Worm (Caenorhabditis elegans): ENCODE measurements around the gene nhr-216.
A peak's percentile ranks its signal among the peaks of the same experiment; 100 is the strongest.

The nhr-216 gene

DNA sequence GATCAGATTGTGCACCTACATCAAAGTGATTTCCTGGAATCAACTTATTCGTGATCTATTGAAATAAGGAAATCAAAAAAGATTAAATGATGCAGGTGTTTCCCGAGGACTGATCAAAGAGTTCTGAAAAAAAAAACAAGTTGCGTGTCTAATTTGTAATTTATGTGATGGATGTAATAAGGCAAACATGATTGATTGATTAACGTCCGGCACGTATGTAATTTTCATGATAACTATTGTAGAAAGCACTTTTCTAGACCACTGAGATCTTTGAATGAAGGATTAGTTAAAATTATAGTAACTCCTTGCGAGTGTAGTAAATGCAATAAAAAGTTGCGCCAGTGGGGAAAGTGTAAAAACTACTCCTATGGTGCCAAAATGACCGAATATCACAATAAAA is 13.3 kb downstream of the nhr-216 start, which contains the start of gene srg-25:
Gene srg-25, minus strand, starts transcription at position 101 of the 400 bp plus-strand sequence.
- TF ChIP-seq F10B5.3 (tag; optimal IDR thresholded peaks at IDR 0.05) (no peak), D1046.2 (GFP tag; IDR thresholded peaks at IDR 0.05) (no peak), sdz-12 (GFP tag; optimal IDR thresholded peaks at IDR 0.05) (no peak), ZK546.5 (tag; optimal IDR thresholded peaks at IDR 0.05) (no peak), cey-2 (tag; optimal IDR thresholded peaks at IDR 0.05; ENCODE audit: borderline replicate concordance, insufficient read depth) (no peak), jun-1 (tag; optimal IDR thresholded peaks at IDR 0.05) (no peak), hlh-11 (tag; optimal IDR thresholded peaks at IDR 0.05) (no peak), nhr-28 (tag; optimal IDR thresholded peaks at IDR 0.05) (no peak), nhr-42 (GFP tag; IDR thresholded peaks at IDR 0.05) (no peak)

DNA sequence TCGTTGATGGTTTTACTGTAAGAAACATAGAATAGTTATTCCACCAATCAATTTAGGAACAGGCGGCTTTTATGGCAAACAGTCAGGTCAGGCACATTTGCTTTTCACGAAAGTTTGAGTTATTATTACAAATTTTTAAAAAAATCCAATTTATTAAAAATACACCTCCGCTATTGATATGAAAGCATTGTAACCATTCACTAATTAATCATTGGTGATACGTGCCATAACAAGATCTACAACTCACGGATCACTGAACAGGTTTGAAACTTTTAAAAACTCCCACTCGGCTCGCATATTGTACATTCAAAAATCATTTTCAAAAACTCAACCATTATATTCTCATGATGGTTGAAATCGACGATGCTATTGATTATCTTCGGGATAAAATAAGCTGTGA is 19.2 kb downstream of the nhr-216 start, which contains the start of gene srg-27:
Gene srg-27, plus strand, starts transcription at position 301 of the 400 bp plus-strand sequence.
- TF ChIP-seq nhr-42 (GFP tag; IDR thresholded peaks at IDR 0.05) = no peak
- no peak for TF ChIP-seq gei-8 (GFP tag; optimal IDR thresholded peaks at IDR 0.05)
- TF ChIP-seq daf-12 (tag; optimal IDR thresholded peaks at IDR 0.05) = no peak
- TF ChIP-seq mxl-3 (GFP tag; optimal IDR thresholded peaks at IDR 0.05) = no peak
- TF ChIP-seq nhr-25 (tag; optimal IDR thresholded peaks at IDR 0.05; ENCODE audit: borderline replicate concordance, insufficient read depth) = no peak
- no peak for TF ChIP-seq cey-2 (tag; optimal IDR thresholded peaks at IDR 0.05; ENCODE audit: borderline replicate concordance, insufficient read depth)
- TF ChIP-seq zfp-3 (GFP tag; conservative IDR thresholded peaks at IDR 0.05) = no peak
- no peak for TF ChIP-seq snpc-1.2 (GFP tag; IDR thresholded peaks at IDR 0.05)
- TF ChIP-seq lir-3 (tag; optimal IDR thresholded peaks at IDR 0.05) = no peak
- TF ChIP-seq ces-1 (GFP tag; optimal IDR thresholded peaks at IDR 0.05) = no peak
- TF ChIP-seq daf-16 (GFP tag; optimal IDR thresholded peaks at IDR 0.05) = no peak
- no peak for TF ChIP-seq daf-16 (tag; optimal IDR thresholded peaks at IDR 0.05)
- no peak for TF ChIP-seq unc-130 (GFP tag; optimal IDR thresholded peaks at IDR 0.05)
- TF ChIP-seq madf-9 (GFP tag; conservative IDR thresholded peaks at IDR 0.05) = no peak
- TF ChIP-seq aha-1 (tag) = no peak
- TF ChIP-seq attf-4 (tag; optimal IDR thresholded peaks at IDR 0.05) = no peak
- TF ChIP-seq unc-39 (tag; optimal IDR thresholded peaks at IDR 0.05) = no peak
- TF ChIP-seq nhr-6 (tag; optimal IDR thresholded peaks at IDR 0.05) = no peak
- TF ChIP-seq ceh-32 (tag; optimal IDR thresholded peaks at IDR 0.05; ENCODE audit: poor library complexity) = no peak
- TF ChIP-seq dpl-1 (GFP tag; optimal IDR thresholded peaks at IDR 0.05) = no peak

DNA sequence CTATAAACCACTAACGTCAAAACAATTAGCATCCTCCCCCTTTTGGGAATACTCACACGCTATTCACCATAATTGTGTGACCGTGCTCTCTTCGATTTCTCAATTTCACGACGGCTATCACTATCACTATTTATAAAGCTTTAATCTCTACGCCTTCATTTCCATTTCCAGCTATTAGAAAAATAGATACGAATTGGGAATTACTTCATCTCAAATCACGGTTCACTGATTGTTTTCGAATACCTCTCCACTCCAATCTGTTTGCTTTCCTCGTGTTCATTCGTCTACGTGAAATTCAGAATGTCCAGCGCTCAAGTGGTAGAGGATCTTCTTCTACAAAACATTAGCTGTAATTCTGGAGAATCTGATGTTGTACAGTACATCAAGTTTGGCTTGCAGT is 21.8 kb downstream of the nhr-216 start, which contains the start of gene srg-29:
Gene srg-29, plus strand, starts transcription at position 301 of the 400 bp plus-strand sequence.
- TF ChIP-seq sdz-12 (GFP tag; optimal IDR thresholded peaks at IDR 0.05) (no peak), ceh-44 (GFP tag; IDR thresholded peaks at IDR 0.05) (no peak), aha-1 (tag) (peak; percentile 30)

DNA sequence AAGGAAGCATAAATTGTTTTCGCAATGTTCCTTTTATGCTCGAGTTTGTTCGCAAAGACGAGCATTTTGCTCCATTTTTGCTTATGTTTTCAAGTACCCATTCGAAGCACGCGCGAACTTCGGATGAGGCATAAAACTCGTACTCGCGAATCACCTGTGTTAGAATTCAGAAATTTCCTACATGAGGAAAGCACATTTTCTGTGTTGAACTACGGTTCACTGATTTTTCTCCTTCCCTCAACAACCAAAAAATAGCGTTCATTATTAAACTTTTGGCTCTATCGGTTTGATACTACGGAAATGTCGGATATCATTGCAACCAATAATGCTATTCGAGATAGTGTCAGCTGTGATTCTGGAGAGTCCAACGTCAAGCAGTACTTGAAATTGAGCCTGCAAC is 24.1 kb downstream of the nhr-216 start, which contains the start of gene srg-28:
Gene srg-28, plus strand, starts transcription at position 301 of the 400 bp plus-strand sequence.
- TF ChIP-seq zag-1 (tag; optimal IDR thresholded peaks at IDR 0.05) = no peak
- TF ChIP-seq aha-1 (tag) = no peak
- no peak for TF ChIP-seq dmd-9 (GFP tag; IDR thresholded peaks at IDR 0.05)
- TF ChIP-seq F26F4.8 (GFP tag; conservative IDR thresholded peaks at IDR 0.05) = no peak
- no peak for TF ChIP-seq mes-2 (tag; optimal IDR thresholded peaks at IDR 0.05; ENCODE audit: poor library complexity, severe bottlenecking)
- TF ChIP-seq sdz-12 (GFP tag; optimal IDR thresholded peaks at IDR 0.05) = no peak
- TF ChIP-seq zfp-2 (tag; optimal IDR thresholded peaks at IDR 0.05) = no peak
- no peak for TF ChIP-seq saeg-2 (GFP tag; IDR thresholded peaks at IDR 0.05)
- no peak for TF ChIP-seq jun-1 (tag; optimal IDR thresholded peaks at IDR 0.05)
- no peak for TF ChIP-seq rbr-2 (tag; optimal IDR thresholded peaks at IDR 0.05)
- TF ChIP-seq lin-13 (GFP tag; optimal IDR thresholded peaks at IDR 0.05) = no peak
- no peak for TF ChIP-seq spr-1 (tag; optimal IDR thresholded peaks at IDR 0.05)
- TF ChIP-seq pha-4 (GFP tag; IDR thresholded peaks at IDR 0.05) = no peak
- no peak for TF ChIP-seq pha-4 (tag; optimal IDR thresholded peaks at IDR 0.05)
